Fruit fly (Drosophila melanogaster): ENCODE results near the gene CG17328.

DNA sequence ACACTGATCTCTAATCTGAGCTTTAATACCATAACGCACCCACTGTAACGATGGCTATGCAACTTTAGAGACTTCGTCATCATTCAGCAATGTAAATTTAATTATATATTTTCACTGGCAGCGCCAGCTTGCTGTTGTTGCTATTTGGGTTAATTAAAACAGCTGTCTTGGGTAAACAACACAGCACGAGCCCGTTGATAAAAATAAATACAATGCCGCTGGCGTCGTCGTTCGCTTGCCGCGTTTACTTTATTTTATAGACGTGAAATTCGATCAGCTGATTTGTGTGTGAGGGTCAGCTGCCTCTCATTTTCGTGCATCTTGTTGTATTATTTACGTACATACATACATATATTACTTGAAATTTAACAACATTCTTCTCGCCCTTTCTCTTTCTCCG, 27.0 kb upstream of the CG17328 start:
- no peak for TF ChIP-seq EcR (GFP tag; optimal IDR thresholded peaks at IDR 0.05)
- TF ChIP-seq psq (optimal IDR thresholded peaks at IDR 0.05), result no peak
- TF ChIP-seq pan (optimal IDR thresholded peaks at IDR 0.05), result no peak
